Worm (Caenorhabditis elegans) whole organism, L2 larva: ENCODE measurements around the gene sqv-7.

Source experiments
- C34F6.9 ChIP-seq: fragments of 150-350 bp; optimal IDR thresholded peaks from 2 replicates; lab custom pipeline; 2014; ENCODE audit warnings: missing biosample characterization, missing genetic modification characterization
- F13H6.1 ChIP-seq: sonication (generic microtip); optimal IDR thresholded peaks from 2 replicates; lab custom pipeline; 2016; ENCODE audit warnings: missing genetic modification characterization, missing compliant biosample characterization
- R02D3.7 ChIP-seq: fragments of 150-350 bp; optimal IDR thresholded peaks from 2 replicates; lab custom pipeline; 2014; ENCODE audit warnings: missing biosample characterization, missing genetic modification characterization
- Y55F3AM.14 ChIP-seq: fragments of 200-800 bp; sonication (Bioruptor generic); optimal IDR thresholded peaks from 2 replicates; lab custom pipeline; 2018; ENCODE audit warnings: mild to moderate bottlenecking, missing genetic modification characterization, missing compliant biosample characterization
- ZK546.5 ChIP-seq: sonication (generic microtip); optimal IDR thresholded peaks from 2 replicates; lab custom pipeline; 2017; ENCODE audit warnings: missing biosample characterization, missing genetic modification characterization
- aly-2 ChIP-seq: fragments of 150-350 bp; optimal IDR thresholded peaks from 2 replicates; lab custom pipeline; 2014; ENCODE audit warnings: missing biosample characterization, missing genetic modification characterization
- ama-1 ChIP-seq: fragments of 150-350 bp; optimal IDR thresholded peaks from 2 replicates; lab custom pipeline; 2018; ENCODE audit warnings: inconsistent platforms
- ceh-16 ChIP-seq: fragments of 150-350 bp; optimal IDR thresholded peaks from 2 replicates; lab custom pipeline; 2014; ENCODE audit warnings: missing biosample characterization, missing genetic modification characterization
- ceh-82 ChIP-seq: fragments of 150-350 bp; optimal IDR thresholded peaks from 2 replicates; lab custom pipeline; 2014; ENCODE audit warnings: missing biosample characterization, missing genetic modification characterization
- crh-2 ChIP-seq: sonication (generic microtip); optimal IDR thresholded peaks from 2 replicates; lab custom pipeline; 2017; ENCODE audit warnings: missing biosample characterization, missing genetic modification characterization
- dmd-4 ChIP-seq: sonication (generic microtip); optimal IDR thresholded peaks from 2 replicates; lab custom pipeline; 2017; ENCODE audit warnings: missing biosample characterization, missing genetic modification characterization
- egl-27 ChIP-seq: sonication (generic microtip); optimal IDR thresholded peaks from 3 replicates; lab custom pipeline; 2017; ENCODE audit warnings: missing biosample characterization, missing genetic modification reagents, missing genetic modification characterization
- elt-1 ChIP-seq: fragments of 150-350 bp; optimal IDR thresholded peaks from 2 replicates; lab custom pipeline; 2014; ENCODE audit warnings: missing biosample characterization, missing genetic modification characterization
- elt-3 ChIP-seq: sonication (generic microtip); optimal IDR thresholded peaks from 2 replicates; lab custom pipeline; 2017; ENCODE audit warnings: missing biosample characterization, missing genetic modification characterization
- fos-1 ChIP-seq: fragments of 150-350 bp; optimal IDR thresholded peaks from 2 replicates; lab custom pipeline; 2014; ENCODE audit warnings: missing biosample characterization, missing genetic modification characterization
- gmeb-1 ChIP-seq: fragments of 150-350 bp; optimal IDR thresholded peaks from 2 replicates; lab custom pipeline; 2014; ENCODE audit warnings: missing biosample characterization, missing genetic modification characterization
- lin-11 ChIP-seq: fragments of 150-350 bp; sonication (generic microtip); optimal IDR thresholded peaks from 2 replicates; lab custom pipeline; 2014; ENCODE audit warnings: missing biosample characterization, missing genetic modification characterization, inconsistent platforms, mixed read lengths
- lin-13 ChIP-seq: fragments of 150-350 bp; optimal IDR thresholded peaks from 2 replicates; lab custom pipeline; 2014; ENCODE audit warnings: missing biosample characterization, missing genetic modification reagents, missing genetic modification characterization
- lin-39 ChIP-seq: fragments of 150-350 bp; optimal IDR thresholded peaks from 2 replicates; lab custom pipeline; 2014; ENCODE audit warnings: missing biosample characterization, missing genetic modification reagents, missing genetic modification characterization
- lsy-2 ChIP-seq, 2 experiments: fragments of 150-350 bp in 1 of 2; sonication (generic microtip) in 1 of 2; optimal IDR thresholded peaks; 2 replicates each; lab custom pipeline; 2014 to 2017; ENCODE audit warnings: missing biosample characterization in 2 of 2, missing genetic modification characterization in 2 of 2
- mab-5 ChIP-seq: fragments of 150-350 bp; optimal IDR thresholded peaks from 2 replicates; lab custom pipeline; 2014; ENCODE audit warnings: missing biosample characterization, missing genetic modification characterization
- mbf-1 ChIP-seq: sonication (generic microtip); optimal IDR thresholded peaks from 2 replicates; lab custom pipeline; 2017; ENCODE audit warnings: missing biosample characterization, missing genetic modification characterization
- mdl-1 ChIP-seq, 2 experiments: fragments of 150-350 bp in 1 of 2; sonication (generic microtip) in 1 of 2; optimal IDR thresholded peaks; 2 replicates each; lab custom pipeline; 2017; ENCODE audit warnings: missing biosample characterization in 2 of 2, missing genetic modification characterization in 2 of 2
- nhr-10 ChIP-seq: sonication (generic microtip); optimal IDR thresholded peaks from 2 replicates; lab custom pipeline; 2017; ENCODE audit warnings: missing biosample characterization, missing genetic modification characterization
- nhr-11 ChIP-seq: fragments of 150-350 bp; optimal IDR thresholded peaks from 2 replicates; lab custom pipeline; 2014; ENCODE audit warnings: missing biosample characterization, missing genetic modification characterization
- nhr-12 ChIP-seq: fragments of 150-350 bp; optimal IDR thresholded peaks from 2 replicates; lab custom pipeline; 2014; ENCODE audit warnings: missing biosample characterization, missing genetic modification characterization
- nhr-129 ChIP-seq: fragments of 150-350 bp; optimal IDR thresholded peaks from 2 replicates; lab custom pipeline; 2014; ENCODE audit warnings: missing biosample characterization, missing genetic modification characterization
- nhr-21 ChIP-seq: fragments of 150-350 bp; optimal IDR thresholded peaks from 2 replicates; lab custom pipeline; 2014; ENCODE audit warnings: missing biosample characterization, missing genetic modification characterization
- nhr-23 ChIP-seq: fragments of 150-350 bp; optimal IDR thresholded peaks from 2 replicates; lab custom pipeline; 2014; ENCODE audit warnings: missing biosample characterization, missing genetic modification reagents, missing genetic modification characterization
- nhr-237 ChIP-seq: fragments of 150-350 bp; optimal IDR thresholded peaks from 2 replicates; lab custom pipeline; 2014; ENCODE audit warnings: missing biosample characterization, missing genetic modification characterization
- nhr-25 ChIP-seq: fragments of 150-350 bp; sonication (generic microtip); optimal IDR thresholded peaks from 3 replicates; lab custom pipeline; 2014; ENCODE audit warnings: missing biosample characterization, missing genetic modification characterization
- nhr-6 ChIP-seq: fragments of 150-350 bp; optimal IDR thresholded peaks from 2 replicates; lab custom pipeline; 2014; ENCODE audit warnings: missing biosample characterization, missing genetic modification characterization
- nhr-77 ChIP-seq: fragments of 150-350 bp; optimal IDR thresholded peaks from 2 replicates; lab custom pipeline; 2014; ENCODE audit warnings: missing biosample characterization, missing genetic modification characterization
- peb-1 ChIP-seq: fragments of 150-350 bp; optimal IDR thresholded peaks from 2 replicates; lab custom pipeline; 2014; ENCODE audit warnings: missing biosample characterization, missing genetic modification characterization
- sem-4 ChIP-seq: fragments of 150-350 bp; optimal IDR thresholded peaks from 2 replicates; lab custom pipeline; 2014; ENCODE audit warnings: missing biosample characterization, missing genetic modification reagents, missing genetic modification characterization
- skn-1 ChIP-seq: sonication (generic microtip); optimal IDR thresholded peaks from 2 replicates; lab custom pipeline; 2017; ENCODE audit warnings: missing biosample characterization, missing genetic modification characterization
- sma-3 ChIP-seq: sonication (generic microtip); optimal IDR thresholded peaks from 2 replicates; lab custom pipeline; 2016; ENCODE audit warnings: missing genetic modification reagents, missing genetic modification characterization, missing compliant biosample characterization
- sma-9 ChIP-seq, 2 experiments: fragments of 150-350 bp in 1 of 2; sonication (generic microtip) in 1 of 2; optimal IDR thresholded peaks; 2 replicates each; lab custom pipeline; 2014 to 2016; ENCODE audit warnings: missing genetic modification characterization in 2 of 2, mild to moderate bottlenecking in 1 of 2, missing biosample characterization in 1 of 2, missing compliant biosample characterization in 1 of 2, missing genetic modification reagents in 1 of 2, moderate library complexity in 1 of 2
- snpc-4 ChIP-seq: fragments of 150-350 bp; optimal IDR thresholded peaks from 2 replicates; lab custom pipeline; 2014; ENCODE audit warnings: missing biosample characterization, missing genetic modification characterization
- unc-39 ChIP-seq: fragments of 150-350 bp; optimal IDR thresholded peaks from 2 replicates; lab custom pipeline; 2014; ENCODE audit warnings: missing biosample characterization, missing genetic modification characterization
- unc-55 ChIP-seq: fragments of 150-350 bp; sonication (generic microtip); optimal IDR thresholded peaks from 3 replicates; lab custom pipeline; 2014; ENCODE audit warnings: missing biosample characterization, missing genetic modification reagents, missing genetic modification characterization
- unc-62 ChIP-seq: fragments of 150-350 bp; optimal IDR thresholded peaks from 2 replicates; lab custom pipeline; 2014; ENCODE audit warnings: missing biosample characterization, missing genetic modification reagents, missing genetic modification characterization
- zag-1 ChIP-seq: fragments of 150-350 bp; optimal IDR thresholded peaks from 2 replicates; lab custom pipeline; 2014; ENCODE audit warnings: missing biosample characterization, missing genetic modification characterization
- ztf-1 ChIP-seq: fragments of 200-800 bp; sonication (Bioruptor generic); conservative IDR thresholded peaks from 2 replicates; pipeline ENCODE4 v1.3.6; 2022; ENCODE audit warnings: missing genetic modification characterization, missing compliant biosample characterization
- ztf-11 ChIP-seq: sonication (generic microtip); optimal IDR thresholded peaks from 2 replicates; lab custom pipeline; 2017; ENCODE audit warnings: missing biosample characterization, missing genetic modification characterization
- ztf-4 ChIP-seq: fragments of 150-350 bp; optimal IDR thresholded peaks from 2 replicates; lab custom pipeline; 2014; ENCODE audit warnings: missing biosample characterization, missing genetic modification characterization

The sqv-7 gene

DNA sequence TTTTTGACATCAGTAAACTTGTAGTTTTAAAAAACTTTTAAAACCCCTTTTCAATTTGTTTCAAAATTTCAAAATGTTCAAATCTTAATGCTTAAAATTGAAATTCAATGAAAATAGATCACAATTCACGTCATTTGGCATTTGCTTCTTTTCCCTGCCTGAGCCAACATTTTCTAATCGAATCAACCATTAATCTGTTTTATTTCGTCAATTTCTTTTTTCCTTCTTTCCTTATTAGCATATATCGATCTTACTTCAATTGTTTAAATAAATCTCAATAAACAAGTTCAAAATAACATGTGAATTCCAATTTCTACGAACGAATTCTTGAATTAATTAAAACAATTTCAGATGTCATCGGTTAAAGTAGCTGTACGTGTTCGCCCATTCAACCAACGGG, 16.9 kb downstream of the sqv-7 start:
- TF ChIP-seq gmeb-1 (tag; lab: Kevin White, UChicago): no peak
- TF ChIP-seq ceh-82 (tag; lab: Kevin White, UChicago): no peak
- TF ChIP-seq elt-3 (tag; lab: Kevin White, UChicago): no peak
- no peak for TF ChIP-seq ama-1 (lab: Kevin White, UChicago)
- no peak for TF ChIP-seq nhr-25 (tag; lab: Kevin White, UChicago)
- no peak for TF ChIP-seq nhr-10
- no peak for TF ChIP-seq R02D3.7 (tag; lab: Kevin White, UChicago)
- TF ChIP-seq mab-5: no peak

DNA sequence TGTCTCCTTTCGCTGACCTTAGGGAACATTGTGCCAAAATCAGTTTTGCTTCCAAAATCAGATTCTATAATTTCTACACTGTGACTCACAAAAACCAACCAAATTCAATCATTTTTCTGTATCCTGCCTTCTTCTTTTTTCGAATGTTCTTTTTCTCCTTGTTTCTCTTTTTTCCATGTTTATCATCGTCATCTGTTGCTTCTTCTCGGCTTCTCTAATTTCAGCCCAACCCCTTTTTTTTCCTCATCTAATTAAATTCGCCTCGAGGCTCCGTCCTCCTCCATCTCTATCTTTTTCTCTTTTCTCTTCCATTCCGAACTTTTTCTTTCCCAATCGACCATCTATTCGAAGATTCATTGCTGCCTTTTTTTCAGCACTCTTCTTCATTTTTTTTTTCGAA, 17.8 kb downstream of the sqv-7 start, which contains the start of gene unc-104:
unc-104 (plus strand) TSS at position 311 of the 400 bp plus-strand sequence.
- no peak for TF ChIP-seq nhr-21 (tag; lab: Kevin White, UChicago)
- no peak for TF ChIP-seq nhr-237 (tag; lab: Kevin White, UChicago)
- no peak for TF ChIP-seq F13H6.1 (tag; lab: Kevin White, UChicago)
- TF ChIP-seq nhr-25 (tag; lab: Kevin White, UChicago): no peak
- no peak for TF ChIP-seq ama-1 (lab: Kevin White, UChicago)
- TF ChIP-seq unc-62 (GFP tag; lab: Kevin White, UChicago): no peak
- no peak for TF ChIP-seq nhr-11 (tag; lab: Kevin White, UChicago)
- TF ChIP-seq snpc-4 (tag; lab: Kevin White, UChicago): no peak
- no peak for TF ChIP-seq nhr-12 (tag; lab: Kevin White, UChicago)
- no peak for TF ChIP-seq elt-3 (tag; lab: Kevin White, UChicago)
- peak; percentile 55 for TF ChIP-seq sem-4 (tag; lab: Kevin White, UChicago)
- TF ChIP-seq lin-39 (tag; lab: Kevin White, UChicago): no peak
- TF ChIP-seq ztf-4 (tag; lab: Kevin White, UChicago): no peak
- no peak for TF ChIP-seq nhr-23 (tag; lab: Kevin White, UChicago)
- peak; percentile 24 for TF ChIP-seq zag-1 (tag; lab: Kevin White, UChicago)
- no peak for TF ChIP-seq sma-3 (GFP tag; lab: Kevin White, UChicago)
- TF ChIP-seq aly-2 (tag; lab: Kevin White, UChicago): no peak
- no peak for TF ChIP-seq lin-13 (GFP tag; lab: Kevin White, UChicago)
- no peak for TF ChIP-seq peb-1 (tag; lab: Kevin White, UChicago)
- TF ChIP-seq C34F6.9: peak; percentile 27
- TF ChIP-seq nhr-77: no peak
- TF ChIP-seq nhr-6 (tag; lab: Kevin White, UChicago): no peak
- no peak for TF ChIP-seq skn-1 (tag; lab: Kevin White, UChicago)
- TF ChIP-seq mab-5: no peak
- TF ChIP-seq lsy-2 (tag; optimal IDR thresholded peaks at IDR 0.05; lab: Kevin White, UChicago): peak in 1 of 2 experiments; percentile 16
- TF ChIP-seq ZK546.5: no peak
- no peak for TF ChIP-seq Y55F3AM.14 (GFP tag; lab: Kevin White, UChicago)
- peak; percentile 14 for TF ChIP-seq crh-2

DNA sequence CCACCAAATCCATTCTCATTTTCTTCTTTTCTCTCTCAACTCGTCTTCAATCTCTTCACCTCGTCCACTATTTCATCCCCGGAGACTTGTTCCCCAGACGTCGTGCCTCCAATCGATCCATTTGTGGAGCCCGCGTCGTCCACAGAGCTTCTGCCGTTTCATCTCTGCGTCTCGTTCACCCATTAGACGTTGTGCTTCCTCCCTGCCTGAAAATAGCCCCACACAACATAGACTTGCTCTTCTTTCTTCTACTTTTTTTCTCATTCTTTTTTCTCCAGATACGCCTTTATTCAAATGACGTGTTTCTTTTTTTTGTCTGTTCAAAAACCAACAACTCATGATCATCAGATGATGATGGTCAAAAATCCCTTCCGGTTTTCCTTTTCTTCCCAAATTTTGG, 19.5 kb downstream of the sqv-7 start:
- TF ChIP-seq unc-55 (peak; percentile 82), dmd-4 (tag; lab: Kevin White, UChicago) (no peak), C34F6.9 (peak; percentile 83), F13H6.1 (tag; lab: Kevin White, UChicago) (peak; percentile 54), fos-1 (tag; lab: Kevin White, UChicago) (no peak), nhr-129 (peak; percentile 61), sem-4 (tag; lab: Kevin White, UChicago) (no peak), nhr-11 (tag; lab: Kevin White, UChicago) (no peak), nhr-21 (tag; lab: Kevin White, UChicago) (no peak), sma-9 (GFP tag; optimal IDR thresholded peaks at IDR 0.05; lab: Kevin White, UChicago) (peak; percentile 67), sma-9 (tag; optimal IDR thresholded peaks at IDR 0.05; lab: Kevin White, UChicago) (no peak), ztf-11 (no peak), lin-11 (peak; percentile 42), lin-39 (tag; lab: Kevin White, UChicago) (no peak), lsy-2 (tag; optimal IDR thresholded peaks at IDR 0.05; lab: Kevin White, UChicago) (peak; percentile 32 to 75), aly-2 (tag; lab: Kevin White, UChicago) (no peak), elt-3 (tag; lab: Kevin White, UChicago) (no peak), snpc-4 (tag; lab: Kevin White, UChicago) (peak; percentile 26), ztf-1 (GFP tag; lab: Robert Waterston, UW) (no peak), ZK546.5 (no peak), Y55F3AM.14 (GFP tag; lab: Kevin White, UChicago) (peak; percentile 77), peb-1 (tag; lab: Kevin White, UChicago) (no peak), nhr-12 (tag; lab: Kevin White, UChicago) (no peak), crh-2 (peak; percentile 75), nhr-237 (tag; lab: Kevin White, UChicago) (no peak), nhr-6 (tag; lab: Kevin White, UChicago) (no peak), ama-1 (lab: Kevin White, UChicago) (no peak), ceh-82 (tag; lab: Kevin White, UChicago) (no peak), ceh-16 (tag; lab: Kevin White, UChicago) (no peak), unc-39 (tag; lab: Kevin White, UChicago) (no peak), R02D3.7 (tag; lab: Kevin White, UChicago) (no peak), skn-1 (tag; lab: Kevin White, UChicago) (no peak), sma-3 (GFP tag; lab: Kevin White, UChicago) (no peak), nhr-10 (no peak), ztf-4 (tag; lab: Kevin White, UChicago) (peak; percentile 40), egl-27 (peak; percentile 79), zag-1 (tag; lab: Kevin White, UChicago) (peak; percentile 88), mbf-1 (tag; lab: Kevin White, UChicago) (no peak), lin-13 (GFP tag; lab: Kevin White, UChicago) (peak; percentile 34), mdl-1 (tag; optimal IDR thresholded peaks at IDR 0.05; lab: Kevin White, UChicago) (no peak), elt-1 (tag; lab: Kevin White, UChicago) (no peak)
